Fruit fly (Drosophila melanogaster) whole organism, embryonic: ENCODE results near the gene fd96Ca.

Experiments
- Ada2b ChIP-seq: fragments of 200-800 bp; sonication (Bioruptor generic); IDR thresholded peaks from 2 replicates; pipeline ENCODE4 v1.3.6; 2022; ENCODE audit warnings: missing biosample characterization, missing genetic modification characterization
- CG10654 ChIP-seq: fragments of 200-800 bp; sonication (Bioruptor generic); optimal IDR thresholded peaks from 2 replicates; lab custom pipeline; 2016; ENCODE audit warnings: missing biosample characterization, missing genetic modification characterization
- CG11085 ChIP-seq: fragments of 200-800 bp; sonication (Bioruptor generic); IDR thresholded peaks from 2 replicates; pipeline ENCODE4 v1.3.6; 2022; ENCODE audit warnings: missing biosample characterization, missing genetic modification characterization
- CG11504 ChIP-seq: fragments of 200-800 bp; sonication (Bioruptor generic); optimal IDR thresholded peaks from 3 replicates; lab custom pipeline; 2019; ENCODE audit warnings: missing biosample characterization, mild to moderate bottlenecking, missing genetic modification characterization, moderate library complexity
- CG11696 ChIP-seq: fragments of 200-800 bp; sonication (Bioruptor generic); IDR thresholded peaks from 2 replicates; pipeline ENCODE4 v1.3.6; 2022; ENCODE audit warnings: missing biosample characterization, missing genetic modification characterization
- CG12236 ChIP-seq: fragments of 200-800 bp; sonication (Bioruptor generic); optimal IDR thresholded peaks from 2 replicates; lab custom pipeline; 2016; ENCODE audit warnings: missing biosample characterization, missing genetic modification characterization
- CG12391 ChIP-seq: fragments of 200-800 bp; sonication (Bioruptor generic); optimal IDR thresholded peaks from 3 replicates; lab custom pipeline; 2018; ENCODE audit warnings: missing biosample characterization, mild to moderate bottlenecking, missing genetic modification characterization, moderate library complexity
- CG13424 ChIP-seq: fragments of 200-800 bp; sonication (Bioruptor generic); optimal IDR thresholded peaks from 2 replicates; lab custom pipeline; 2019; ENCODE audit warnings: missing biosample characterization, mild to moderate bottlenecking, missing genetic modification characterization, moderate library complexity
- CG13624 ChIP-seq: fragments of 200-800 bp; sonication (Bioruptor generic); optimal IDR thresholded peaks from 2 replicates; lab custom pipeline; 2016; ENCODE audit warnings: missing biosample characterization, missing genetic modification characterization
- CG14965 ChIP-seq: fragments of 200-800 bp; sonication (Bioruptor generic); optimal IDR thresholded peaks from 2 replicates; lab custom pipeline; 2016; ENCODE audit warnings: missing biosample characterization, missing genetic modification characterization, borderline replicate concordance
- CG15479 ChIP-seq: fragments of 200-800 bp; sonication (Bioruptor generic); optimal IDR thresholded peaks from 3 replicates; lab custom pipeline; 2019; ENCODE audit warnings: missing biosample characterization, mild to moderate bottlenecking, missing genetic modification characterization, moderate library complexity
- CG1603 ChIP-seq: fragments of 200-800 bp; sonication (Bioruptor generic); optimal IDR thresholded peaks from 2 replicates; lab custom pipeline; 2019; ENCODE audit warnings: missing biosample characterization, mild to moderate bottlenecking, missing genetic modification characterization, moderate library complexity
- CG32532 ChIP-seq: fragments of 200-800 bp; sonication (Bioruptor generic); IDR thresholded peaks from 2 replicates; pipeline ENCODE4 v1.3.6; 2022; ENCODE audit warnings: missing biosample characterization, missing genetic modification characterization
- CG33213 ChIP-seq: fragments of 200-800 bp; sonication (Bioruptor generic); optimal IDR thresholded peaks from 3 replicates; lab custom pipeline; 2016; ENCODE audit warnings: missing biosample characterization, missing genetic modification characterization
- CG7745 ChIP-seq: fragments of 200-800 bp; sonication (Bioruptor generic); optimal IDR thresholded peaks from 2 replicates; lab custom pipeline; 2018; ENCODE audit warnings: missing biosample characterization, mild to moderate bottlenecking, missing genetic modification characterization, moderate library complexity
- CG7839 ChIP-seq: fragments of 200-800 bp; sonication (Bioruptor generic); optimal IDR thresholded peaks from 3 replicates; lab custom pipeline; 2018; ENCODE audit warnings: missing biosample characterization, mild to moderate bottlenecking, missing genetic modification characterization, moderate library complexity
- CG7987 ChIP-seq: fragments of 200-800 bp; sonication (Bioruptor generic); optimal IDR thresholded peaks from 2 replicates; lab custom pipeline; 2018; ENCODE audit warnings: missing biosample characterization, mild to moderate bottlenecking, missing genetic modification characterization, moderate library complexity
- CG8388 ChIP-seq: fragments of 200-800 bp; sonication (Bioruptor generic); optimal IDR thresholded peaks from 2 replicates; lab custom pipeline; 2019; ENCODE audit warnings: missing biosample characterization, mild to moderate bottlenecking, missing genetic modification characterization, moderate library complexity
- CG9876 ChIP-seq: fragments of 200-800 bp; sonication (Bioruptor generic); optimal IDR thresholded peaks from 2 replicates; lab custom pipeline; 2016; ENCODE audit warnings: missing biosample characterization, missing genetic modification characterization
- D19B ChIP-seq: fragments of 200-800 bp; sonication (Bioruptor generic); optimal IDR thresholded peaks from 2 replicates; lab custom pipeline; 2017; ENCODE audit warnings: missing biosample characterization, mild to moderate bottlenecking, missing genetic modification characterization
- Dp ChIP-seq: fragments of 200-800 bp; sonication (Bioruptor generic); optimal IDR thresholded peaks from 2 replicates; lab custom pipeline; 2018; ENCODE audit warnings: missing biosample characterization, mild to moderate bottlenecking, missing genetic modification characterization, moderate library complexity
- HLH4C ChIP-seq: fragments of 200-800 bp; sonication (Bioruptor generic); IDR thresholded peaks from 3 replicates; pipeline ENCODE4 v1.3.6; 2022; ENCODE audit warnings: missing biosample characterization, missing genetic modification characterization; ENCODE audit not compliant: partially characterized antibody
- HLHmδ ChIP-seq: fragments of 200-800 bp; sonication (Bioruptor generic); optimal IDR thresholded peaks from 2 replicates; lab custom pipeline; 2018; ENCODE audit warnings: missing biosample characterization, mild to moderate bottlenecking, missing genetic modification characterization, moderate library complexity
- Hey ChIP-seq: fragments of 200-800 bp; sonication (Bioruptor generic); optimal IDR thresholded peaks from 3 replicates; lab custom pipeline; 2018; ENCODE audit warnings: missing biosample characterization, mild to moderate bottlenecking, missing genetic modification characterization
- HmgZ ChIP-seq: fragments of 200-800 bp; sonication (Bioruptor generic); optimal IDR thresholded peaks from 2 replicates; lab custom pipeline; 2018; ENCODE audit warnings: missing biosample characterization, mild to moderate bottlenecking, missing genetic modification characterization
- Hr51 ChIP-seq, 2 experiments: fragments of 200-800 bp; sonication (Bioruptor generic); optimal IDR thresholded peaks; 2 replicates in 1 of 2; 3 replicates in 1 of 2; lab custom pipeline; 2016 to 2018; ENCODE audit warnings: missing biosample characterization in 2 of 2, missing genetic modification characterization in 2 of 2, mild to moderate bottlenecking in 1 of 2, moderate library complexity in 1 of 2
- Myb ChIP-seq: fragments of 200-800 bp; sonication (Bioruptor generic); optimal IDR thresholded peaks from 2 replicates; lab custom pipeline; 2016; ENCODE audit warnings: missing biosample characterization, missing genetic modification characterization
- Nf-YC ChIP-seq: fragments of 200-800 bp; optimal IDR thresholded peaks from 3 replicates; lab custom pipeline; 2019; ENCODE audit warnings: missing biosample characterization, mild to moderate bottlenecking, missing genetic modification characterization, moderate library complexity
- Opbp ChIP-seq: fragments of 200-800 bp; sonication (Bioruptor generic); IDR thresholded peaks from 3 replicates; pipeline ENCODE4 v1.3.6; 2022; ENCODE audit warnings: missing biosample characterization, missing genetic modification characterization; ENCODE audit not compliant: partially characterized antibody
- PHDP ChIP-seq: fragments of 200-800 bp; sonication (Bioruptor generic); optimal IDR thresholded peaks from 3 replicates; lab custom pipeline; 2018; ENCODE audit warnings: missing biosample characterization, mild to moderate bottlenecking, missing genetic modification characterization, moderate library complexity
- Six4 ChIP-seq: fragments of 200-800 bp; sonication (Bioruptor generic); optimal IDR thresholded peaks from 2 replicates; lab custom pipeline; 2016; ENCODE audit warnings: missing biosample characterization, missing genetic modification characterization
- Taf1 ChIP-seq: fragments of 200-800 bp; sonication (Bioruptor generic); IDR thresholded peaks from 2 replicates; pipeline ENCODE4 v1.3.6; 2022; ENCODE audit warnings: missing biosample characterization, missing genetic modification characterization
- eve ChIP-seq, 2 experiments: fragments of >200 bp; optimal IDR thresholded peaks; 2 replicates each; lab custom pipeline; 2017; ENCODE audit warnings: missing biosample characterization in 2 of 2, missing genetic modification characterization in 2 of 2
- eyg ChIP-seq: fragments of 200-800 bp; sonication (Bioruptor generic); optimal IDR thresholded peaks from 3 replicates; lab custom pipeline; 2016; ENCODE audit warnings: missing biosample characterization, missing genetic modification characterization
- gfzf ChIP-seq: fragments of 200-800 bp; sonication (Bioruptor generic); optimal IDR thresholded peaks from 2 replicates; lab custom pipeline; 2016; ENCODE audit warnings: missing biosample characterization, mild to moderate bottlenecking, missing genetic modification characterization, moderate library complexity
- grn ChIP-seq: fragments of 200-800 bp; sonication (Bioruptor generic); optimal IDR thresholded peaks from 3 replicates; lab custom pipeline; 2017; ENCODE audit warnings: missing biosample characterization, missing genetic modification characterization
- ind ChIP-seq: fragments of 200-800 bp; sonication (Bioruptor generic); optimal IDR thresholded peaks from 3 replicates; lab custom pipeline; 2016; ENCODE audit warnings: missing biosample characterization, missing genetic modification characterization
- inv ChIP-seq: fragments of 200-800 bp; sonication (Bioruptor generic); IDR thresholded peaks from 2 replicates; pipeline ENCODE4 v1.3.6; 2022; ENCODE audit warnings: missing biosample characterization, missing genetic modification characterization; ENCODE audit not compliant: partially characterized antibody
- lab ChIP-seq: fragments of 200-800 bp; sonication (Bioruptor generic); optimal IDR thresholded peaks from 3 replicates; lab custom pipeline; 2017; ENCODE audit warnings: missing biosample characterization, missing genetic modification characterization, mild to moderate bottlenecking, moderate library complexity, missing genetic modification reagents
- lilli ChIP-seq: fragments of 200-800 bp; sonication (Bioruptor generic); optimal IDR thresholded peaks from 3 replicates; lab custom pipeline; 2016; ENCODE audit warnings: missing biosample characterization, missing genetic modification characterization
- pho ChIP-seq: fragments of 200-800 bp; sonication (Bioruptor generic); optimal IDR thresholded peaks from 2 replicates; lab custom pipeline; 2016; ENCODE audit warnings: missing biosample characterization, missing genetic modification characterization
- sd ChIP-seq: fragments of 200-800 bp; sonication (Bioruptor generic); optimal IDR thresholded peaks from 3 replicates; lab custom pipeline; 2018; ENCODE audit warnings: missing biosample characterization, mild to moderate bottlenecking, missing genetic modification characterization, moderate library complexity
- slbo ChIP-seq: fragments of 200-800 bp; sonication (Bioruptor generic); IDR thresholded peaks from 2 replicates; pipeline ENCODE4 v1.3.6; 2022; ENCODE audit warnings: missing biosample characterization, missing genetic modification characterization
- sug ChIP-seq: fragments of 200-800 bp; optimal IDR thresholded peaks from 2 replicates; lab custom pipeline; 2019; ENCODE audit warnings: missing biosample characterization, mild to moderate bottlenecking, missing genetic modification characterization, moderate library complexity
- unc-4 ChIP-seq: fragments of 200-800 bp; sonication (Bioruptor generic); IDR thresholded peaks from 2 replicates; pipeline ENCODE4 v1.3.6; 2022; ENCODE audit warnings: missing biosample characterization, missing genetic modification characterization; ENCODE audit not compliant: partially characterized antibody
- wor ChIP-seq: fragments of 200-800 bp; sonication (Bioruptor generic); IDR thresholded peaks from 2 replicates; pipeline ENCODE4 v1.3.6; 2022; ENCODE audit warnings: missing biosample characterization, missing genetic modification characterization

The fd96Ca gene

DNA sequence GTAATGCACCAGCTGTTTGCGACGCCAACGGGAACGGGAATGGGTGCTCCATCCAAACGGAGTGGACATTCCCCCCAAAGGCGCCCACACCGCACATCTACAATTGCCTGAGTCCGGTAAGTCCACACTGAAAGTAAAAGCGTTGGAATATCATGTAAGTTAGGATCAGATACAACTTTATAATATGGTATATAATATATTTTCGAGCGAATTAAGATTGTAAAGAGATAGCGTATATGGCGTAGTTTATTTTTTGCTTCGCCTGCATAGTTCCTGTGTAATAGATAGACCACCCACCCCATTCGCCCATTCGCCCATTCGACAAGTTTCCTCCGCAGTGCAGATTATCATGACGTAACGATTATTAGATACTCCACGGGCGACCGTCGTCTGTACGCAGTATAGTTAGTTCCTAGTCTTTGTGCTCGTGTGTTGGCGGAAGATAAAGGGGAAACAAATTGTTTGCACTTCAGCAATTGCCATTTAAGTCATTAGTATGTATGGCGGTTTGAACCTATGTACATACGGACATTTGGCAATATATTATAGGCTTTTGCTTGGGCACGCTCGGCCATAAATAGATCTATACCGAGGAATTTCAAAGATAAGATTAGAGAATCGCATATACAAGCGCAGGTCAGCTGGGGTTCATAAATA is 30.9 kb upstream of the fd96Ca start (continued):
- 0 out of 2 replicates have a peak, but pooled peaks have one; percentile 7 for TF ChIP-seq Ada2b (GFP tag; lab: Robert Waterston, UW)
- TF ChIP-seq sug: peak; percentile 3
- no peak for TF ChIP-seq eyg (GFP tag; lab: Kevin White, UChicago)
- peak; percentile 51; the same call in 1 of the 2 replicates for TF ChIP-seq slbo (GFP tag; lab: Robert Waterston, UW)
- peak; percentile 21 for TF ChIP-seq CG13624 (GFP tag; lab: Kevin White, UChicago)
- no peak for TF ChIP-seq wor (GFP tag; lab: Robert Waterston, UW)
- TF ChIP-seq CG10654: no peak
- no peak for TF ChIP-seq gfzf (GFP tag; lab: Kevin White, UChicago)
- TF ChIP-seq HLHmδ (GFP tag; lab: Kevin White, UChicago): no peak
- peak; percentile 93 for TF ChIP-seq sd
- no peak for TF ChIP-seq CG14965 (GFP tag; lab: Kevin White, UChicago)
- no peak for TF ChIP-seq CG11085 (GFP tag; lab: Robert Waterston, UW)
- peak; percentile 39 for TF ChIP-seq lab
- no peak for TF ChIP-seq CG15479 (GFP tag; lab: Kevin White, UChicago)
- TF ChIP-seq CG7745 (tag; lab: Kevin White, UChicago): no peak
- TF ChIP-seq Hr51 (GFP tag; optimal IDR thresholded peaks at IDR 0.05; lab: Kevin White, UChicago): peak in 1 of 2 experiments; percentile 7
- TF ChIP-seq HLH4C (GFP tag; lab: Robert Waterston, UW): no peak
- no peak for TF ChIP-seq CG11504 (tag; lab: Kevin White, UChicago)
- peak; percentile 20 for TF ChIP-seq CG1603 (tag; lab: Kevin White, UChicago)
- peak; percentile 22; the same call in 1 of the 2 replicates for TF ChIP-seq Taf1 (GFP tag; lab: Robert Waterston, UW)
- TF ChIP-seq eve (GFP tag; optimal IDR thresholded peaks at IDR 0.05; lab: Kevin White, UChicago): peak in 1 of 2 experiments; percentile 62
- TF ChIP-seq Hey (tag; lab: Kevin White, UChicago): peak; percentile 50
- TF ChIP-seq grn: peak; percentile 18
- TF ChIP-seq pho (GFP tag; lab: Kevin White, UChicago): peak; percentile 21
- no peak for TF ChIP-seq CG7839
- peak; percentile 16 for TF ChIP-seq PHDP (tag; lab: Kevin White, UChicago)
- TF ChIP-seq lilli (GFP tag; lab: Kevin White, UChicago): peak; percentile 3
- TF ChIP-seq Dp (GFP tag; lab: Kevin White, UChicago): no peak

DNA sequence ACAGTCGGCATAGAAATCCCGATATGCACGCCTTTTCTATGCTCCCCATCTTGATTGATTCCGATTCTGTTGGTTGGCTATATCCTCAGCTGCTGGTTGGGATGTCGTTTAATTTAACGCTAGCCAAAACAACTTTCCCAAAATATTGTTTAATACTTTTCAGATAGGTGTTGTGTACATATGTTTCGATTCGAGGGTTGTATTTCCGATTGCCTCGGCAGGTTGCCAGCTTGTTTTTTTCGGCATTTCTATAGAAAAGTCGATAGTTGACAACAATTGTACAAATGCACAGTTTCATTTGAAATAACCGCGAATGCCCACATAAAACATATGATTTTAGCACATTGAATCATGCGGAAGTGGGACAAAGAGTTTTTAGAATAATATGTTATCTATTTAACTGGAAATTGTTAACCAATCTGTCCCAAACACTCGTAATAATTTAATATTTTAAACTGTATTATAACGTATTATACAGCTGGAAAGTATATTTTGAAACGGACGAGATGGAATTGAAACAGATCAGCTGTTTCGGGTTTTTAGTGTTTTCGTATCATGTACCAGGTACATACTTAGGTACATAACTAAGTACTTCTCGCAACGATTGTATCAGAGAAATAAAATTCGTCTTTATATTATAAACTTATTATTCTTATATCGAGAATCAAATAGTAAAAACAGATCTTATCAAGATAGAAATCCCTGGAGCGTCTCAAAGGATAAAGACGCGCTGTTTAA is 27.9 kb upstream of the fd96Ca start, which contains the start of gene CG31109:
Gene CG31109 (minus strand): TSS at position 203 of the 738 bp plus-strand sequence.
- TF ChIP-seq gfzf (GFP tag; lab: Kevin White, UChicago) (peak; percentile 36), CG8388 (GFP tag; lab: Kevin White, UChicago) (peak; percentile 5), CG32532 (GFP tag; lab: Robert Waterston, UW) (peak; percentile 31; the same call in 1 of the 2 replicates), CG13424 (peak; percentile 22), CG9876 (GFP tag; lab: Kevin White, UChicago) (no peak), Nf-YC (tag; lab: Kevin White, UChicago) (peak; percentile 51), CG7987 (GFP tag; lab: Kevin White, UChicago) (peak; percentile 30), CG12236 (no peak), Opbp (GFP tag; lab: Robert Waterston, UW) (peak; percentile 46; the same call in 1 of the 3 replicates), inv (GFP tag; lab: Robert Waterston, UW) (no peak), CG12391 (tag; lab: Kevin White, UChicago) (peak; percentile 46), D19B (GFP tag; lab: Kevin White, UChicago) (no peak), CG33213 (no peak), ind (GFP tag; lab: Kevin White, UChicago) (peak; percentile 25), HmgZ (tag; lab: Kevin White, UChicago) (peak; percentile 66), Myb (GFP tag; lab: Kevin White, UChicago) (peak; percentile 86), CG11696 (no peak), Six4 (GFP tag; lab: Kevin White, UChicago) (peak; percentile 30), unc-4 (peak; percentile 44; the same call in 1 of the 2 replicates), eve (GFP tag; optimal IDR thresholded peaks at IDR 0.05; lab: Kevin White, UChicago) (peak in 1 of 2 experiments; percentile 56)
